Fruit fly (Drosophila melanogaster) whole organism, adult: ENCODE measurements around the gene Caf1-55.

Experiments
- CG11617 ChIP-seq: fragments of 200-800 bp; sonication (Bioruptor generic); optimal IDR thresholded peaks from 2 replicates; lab custom pipeline; 2017; ENCODE audit warnings: mild to moderate bottlenecking, missing biosample characterization, missing genetic modification reagents, missing genetic modification characterization
- CG12768 ChIP-seq: fragments of 200-800 bp; sonication (Bioruptor generic); optimal IDR thresholded peaks from 2 replicates; lab custom pipeline; 2017; ENCODE audit warnings: missing biosample characterization, missing genetic modification characterization, mild to moderate bottlenecking, moderate library complexity, missing genetic modification reagents
- CG14711 ChIP-seq: fragments of 200-800 bp; sonication (Bioruptor generic); optimal IDR thresholded peaks from 2 replicates; lab custom pipeline; 2018; ENCODE audit warnings: missing biosample characterization, mild to moderate bottlenecking, missing genetic modification characterization, moderate library complexity
- CG1620 ChIP-seq: fragments of 200-800 bp; sonication (Bioruptor generic); optimal IDR thresholded peaks from 2 replicates; lab custom pipeline; 2016; ENCODE audit warnings: missing biosample characterization, missing genetic modification characterization
- CG33017 ChIP-seq: fragments of 200-800 bp; sonication (Bioruptor generic); optimal IDR thresholded peaks from 2 replicates; lab custom pipeline; 2018; ENCODE audit warnings: missing biosample characterization, mild to moderate bottlenecking, missing genetic modification characterization, moderate library complexity
- CG5204 ChIP-seq: fragments of 200-800 bp; sonication (Bioruptor generic); optimal IDR thresholded peaks from 2 replicates; lab custom pipeline; 2016; ENCODE audit warnings: missing biosample characterization, missing genetic modification characterization
- CG7045 ChIP-seq: fragments of 200-800 bp; sonication (Bioruptor generic); optimal IDR thresholded peaks from 2 replicates; lab custom pipeline; 2017; ENCODE audit warnings: missing biosample characterization, mild to moderate bottlenecking, missing genetic modification characterization
- CG7101 ChIP-seq: fragments of 200-800 bp; sonication (Bioruptor generic); optimal IDR thresholded peaks from 2 replicates; lab custom pipeline; 2018; ENCODE audit warnings: missing biosample characterization, mild to moderate bottlenecking, missing genetic modification characterization, moderate library complexity
- Clk ChIP-seq: fragments of 200-800 bp; sonication (Bioruptor generic); optimal IDR thresholded peaks from 2 replicates; lab custom pipeline; 2017; ENCODE audit warnings: missing biosample characterization, missing genetic modification characterization
- Crg-1 ChIP-seq: fragments of 200-800 bp; sonication (Bioruptor generic); optimal IDR thresholded peaks from 2 replicates; lab custom pipeline; 2016; ENCODE audit warnings: missing biosample characterization, missing genetic modification characterization
- Hr96 ChIP-seq: fragments of 200-800 bp; sonication (Bioruptor generic); optimal IDR thresholded peaks from 2 replicates; lab custom pipeline; 2016; ENCODE audit warnings: missing biosample characterization, missing genetic modification characterization
- Mnt ChIP-seq: fragments of 200-800 bp; sonication (Bioruptor generic); optimal IDR thresholded peaks from 2 replicates; lab custom pipeline; 2016; ENCODE audit warnings: missing biosample characterization, mild to moderate bottlenecking, missing genetic modification characterization
- bab1 ChIP-seq: fragments of 200-800 bp; sonication (Bioruptor generic); optimal IDR thresholded peaks from 3 replicates; lab custom pipeline; 2019; ENCODE audit warnings: missing biosample characterization, mild to moderate bottlenecking, missing genetic modification characterization, moderate library complexity
- cic ChIP-seq: fragments of 200-800 bp; sonication (Bioruptor generic); optimal IDR thresholded peaks from 2 replicates; lab custom pipeline; 2017; ENCODE audit warnings: missing biosample characterization, mild to moderate bottlenecking, missing genetic modification characterization, moderate library complexity
- cnc ChIP-seq, 2 experiments: fragments of >200 bp; optimal IDR thresholded peaks; 2 replicates each; lab custom pipeline; 2017
- kay ChIP-seq: fragments of 200-800 bp; sonication (Bioruptor generic); peaks from one replicate; lab custom pipeline; 2016; ENCODE audit warnings: missing biosample characterization, missing genetic modification characterization, borderline replicate concordance
- ovo ChIP-seq: fragments of 200-800 bp; sonication (Bioruptor generic); optimal IDR thresholded peaks from 2 replicates; lab custom pipeline; 2016; ENCODE audit warnings: missing biosample characterization, missing genetic modification characterization
- pad ChIP-seq: fragments of 200-800 bp; sonication (Bioruptor generic); optimal IDR thresholded peaks from 3 replicates; lab custom pipeline; 2017; ENCODE audit warnings: missing biosample characterization, missing genetic modification characterization, mild to moderate bottlenecking, moderate library complexity, missing genetic modification reagents
- tj ChIP-seq: fragments of 200-800 bp; sonication (Bioruptor generic); optimal IDR thresholded peaks from 3 replicates; lab custom pipeline; 2017; ENCODE audit warnings: missing biosample characterization, mild to moderate bottlenecking, missing genetic modification characterization, moderate library complexity
- toe ChIP-seq: fragments of 200-800 bp; sonication (Bioruptor generic); optimal IDR thresholded peaks from 2 replicates; lab custom pipeline; 2016; ENCODE audit warnings: missing biosample characterization, missing genetic modification characterization

Caf1-55 gene

DNA sequence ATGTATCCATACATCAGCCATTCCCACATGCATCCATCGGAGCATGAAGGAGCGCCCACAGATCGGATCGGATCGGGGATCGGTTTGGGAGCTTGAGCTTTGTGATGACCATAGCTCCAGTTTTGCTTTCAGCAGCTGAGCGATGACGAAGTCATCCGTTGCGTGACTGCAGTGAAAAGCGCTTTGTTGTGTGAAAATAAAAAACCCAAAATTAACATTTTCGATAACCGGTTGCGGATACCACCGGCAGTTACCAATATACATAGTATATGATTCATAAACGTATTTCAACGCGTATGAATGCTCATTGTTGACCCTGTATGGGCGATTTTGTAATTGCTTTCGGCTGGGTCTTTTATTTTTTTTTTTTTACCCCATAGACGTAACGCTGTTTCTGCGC lies 20.2 kb upstream of the Caf1-55 start:
- TF ChIP-seq CG14711 (tag; lab: Kevin White, UChicago) (no peak), toe (GFP tag; lab: Kevin White, UChicago) (no peak), Crg-1 (GFP tag; lab: Kevin White, UChicago) (no peak), CG5204 (GFP tag; lab: Kevin White, UChicago) (no peak), tj (no peak), CG7045 (no peak), ovo (GFP tag; lab: Kevin White, UChicago) (no peak), Mnt (GFP tag; lab: Kevin White, UChicago) (no peak), CG7101 (no peak), cnc (optimal IDR thresholded peaks at IDR 0.05; lab: Kevin White, UChicago) (no peak), CG33017 (no peak), pad (GFP tag; lab: Kevin White, UChicago) (no peak), cic (GFP tag; lab: Kevin White, UChicago) (no peak), CG12768 (no peak), bab1 (no peak), kay (GFP tag; lab: Kevin White, UChicago) (no peak)

DNA sequence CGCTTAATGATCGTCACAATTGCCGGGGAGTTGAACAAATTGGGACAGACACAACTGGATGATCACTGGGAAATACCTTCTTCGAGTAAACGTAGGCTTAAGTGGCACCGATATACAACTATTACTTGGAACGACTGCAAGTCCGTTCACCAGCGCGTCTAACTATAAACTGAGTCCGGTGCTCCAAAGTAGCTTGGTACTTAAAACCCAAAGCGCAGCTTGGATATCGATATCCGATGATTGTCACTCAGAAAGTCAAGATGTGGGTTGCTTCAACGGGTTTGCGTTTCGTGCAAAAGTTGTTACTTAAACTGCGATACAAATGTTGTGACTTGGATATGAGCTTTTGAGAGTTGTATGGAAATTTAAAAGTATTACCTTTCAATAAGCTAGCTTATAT lies 19.1 kb upstream of the Caf1-55 start, which contains the start of gene Spn88Ea:
Spn88Ea (minus strand) TSS at position 175 of the 400 bp plus-strand sequence.
- TF ChIP-seq CG33017: peak; percentile 7
- TF ChIP-seq Crg-1 (GFP tag; lab: Kevin White, UChicago): no peak
- no peak for TF ChIP-seq Clk (GFP tag; lab: Kevin White, UChicago)
- no peak for TF ChIP-seq pad (GFP tag; lab: Kevin White, UChicago)
- TF ChIP-seq bab1: peak; percentile 51
- no peak for TF ChIP-seq CG11617 (GFP tag; lab: Kevin White, UChicago)
- no peak for TF ChIP-seq kay (GFP tag; lab: Kevin White, UChicago)

- TF ChIP-seq CG5204 (GFP tag; lab: Kevin White, UChicago) (no peak), pad (GFP tag; lab: Kevin White, UChicago) (peak; percentile 59), CG7101 (peak; percentile 56), Mnt (GFP tag; lab: Kevin White, UChicago) (peak; percentile 68), Hr96 (no peak), CG33017 (peak; percentile 33), CG12768 (peak; percentile 62), CG14711 (tag; lab: Kevin White, UChicago) (peak; percentile 43), cnc (optimal IDR thresholded peaks at IDR 0.05; lab: Kevin White, UChicago) (no peak), tj (peak; percentile 25), cic (GFP tag; lab: Kevin White, UChicago) (peak; percentile 45), bab1 (peak; percentile 2), CG1620 (GFP tag; lab: Kevin White, UChicago) (peak; percentile 73), toe (GFP tag; lab: Kevin White, UChicago) (peak; percentile 74), Crg-1 (GFP tag; lab: Kevin White, UChicago) (peak; percentile 55), CG11617 (GFP tag; lab: Kevin White, UChicago) (peak; percentile 58), ovo (GFP tag; lab: Kevin White, UChicago) (peak; percentile 21), Clk (GFP tag; lab: Kevin White, UChicago) (peak; percentile 71), CG7045 (peak; percentile 54), kay (GFP tag; lab: Kevin White, UChicago) (no peak)
Observed at dm6 chr3R:15208712-15209499, 16.5 kb upstream of the Caf1-55 start, which contains the start of the genes Spn88Eb and Mau2. Gene Spn88Eb, minus strand, starts transcription at chr3R:15208762. Gene Mau2, plus strand, starts transcription at chr3R:15209204.

dm6 chr3R:15213362-15213989 lies 11.9 kb upstream of the Caf1-55 start, which contains the start of the genes CG6654 and CG4210:
Gene CG6654, minus strand, starts transcription at chr3R:15213658.
Gene CG4210, plus strand, starts transcription at chr3R:15213974.
- TF ChIP-seq cic (GFP tag; lab: Kevin White, UChicago) (no peak), CG7101 (peak; percentile 9), Mnt (GFP tag; lab: Kevin White, UChicago) (no peak), pad (GFP tag; lab: Kevin White, UChicago) (peak; percentile 15), tj (no peak), Clk (GFP tag; lab: Kevin White, UChicago) (no peak), kay (GFP tag; lab: Kevin White, UChicago) (no peak), bab1 (peak; percentile 9), CG5204 (GFP tag; lab: Kevin White, UChicago) (no peak), Hr96 (no peak), CG11617 (GFP tag; lab: Kevin White, UChicago) (peak; percentile 29), cnc (optimal IDR thresholded peaks at IDR 0.05; lab: Kevin White, UChicago) (no peak), CG33017 (no peak), toe (GFP tag; lab: Kevin White, UChicago) (peak; percentile 5), CG12768 (no peak), CG14711 (tag; lab: Kevin White, UChicago) (peak; percentile 28), ovo (GFP tag; lab: Kevin White, UChicago) (no peak), CG1620 (GFP tag; lab: Kevin White, UChicago) (no peak), CG7045 (no peak), Crg-1 (GFP tag; lab: Kevin White, UChicago) (no peak)

DNA sequence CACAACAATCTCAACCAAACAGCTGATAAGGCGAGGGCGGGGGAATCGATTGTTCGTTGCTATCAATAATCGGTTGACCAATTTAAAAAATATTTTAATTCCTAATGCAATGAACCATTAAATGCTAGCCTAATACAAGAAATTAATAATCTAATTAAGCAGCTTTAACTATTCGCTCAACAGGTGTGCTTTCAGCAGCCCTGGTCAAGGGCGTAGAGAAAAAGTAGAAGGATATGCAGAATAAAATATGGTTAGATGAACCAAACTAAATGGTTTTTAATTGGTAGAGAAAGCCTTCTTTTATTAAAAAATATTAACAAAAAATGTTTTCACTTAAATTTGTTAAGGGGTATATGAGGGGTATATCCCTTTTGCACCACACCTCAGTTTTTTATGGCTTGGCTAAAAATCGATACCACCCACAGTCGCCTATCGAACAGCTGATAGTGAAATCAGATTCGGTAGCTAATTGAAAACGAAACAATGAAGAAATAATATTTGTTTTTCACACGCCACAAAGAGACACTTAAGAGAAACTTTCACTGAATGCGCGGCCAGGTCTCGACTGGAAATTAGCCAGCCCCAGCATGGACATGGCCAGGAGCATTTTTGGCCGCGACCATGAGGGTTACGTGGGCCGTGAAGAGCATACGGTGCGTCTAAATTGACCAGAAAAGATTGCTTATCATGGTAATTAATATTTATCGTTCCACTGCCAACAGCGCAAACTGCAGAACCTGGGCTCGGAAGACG lies 6.4 kb upstream of the Caf1-55 start, which contains the start of the genes SIDL and CG12241:
SIDL (minus strand) TSS at position 51 of the 753 bp plus-strand sequence.
CG12241 (plus strand) TSS at position 433 of the 753 bp plus-strand sequence.
- TF ChIP-seq Hr96: no peak
- peak; percentile 74 for TF ChIP-seq bab1
- peak; percentile 95 for TF ChIP-seq toe (GFP tag; lab: Kevin White, UChicago)
- TF ChIP-seq Crg-1 (GFP tag; lab: Kevin White, UChicago): peak; percentile 53
- TF ChIP-seq CG12768: peak; percentile 96
- peak; percentile 83 for TF ChIP-seq CG1620 (GFP tag; lab: Kevin White, UChicago)
- TF ChIP-seq CG7045: peak; percentile 93
- TF ChIP-seq CG33017: peak; percentile 89
- no peak for TF ChIP-seq ovo (GFP tag; lab: Kevin White, UChicago)
- TF ChIP-seq CG14711 (tag; lab: Kevin White, UChicago): peak; percentile 91
- no peak for TF ChIP-seq CG5204 (GFP tag; lab: Kevin White, UChicago)
- TF ChIP-seq Clk (GFP tag; lab: Kevin White, UChicago): peak; percentile 87
- TF ChIP-seq cnc (optimal IDR thresholded peaks at IDR 0.05; lab: Kevin White, UChicago): no peak
- peak; percentile 48 for TF ChIP-seq cic (GFP tag; lab: Kevin White, UChicago)
- peak; percentile 82 for TF ChIP-seq Mnt (GFP tag; lab: Kevin White, UChicago)
- peak; percentile 54 for TF ChIP-seq tj
- peak; percentile 87 for TF ChIP-seq CG11617 (GFP tag; lab: Kevin White, UChicago)
- TF ChIP-seq kay (GFP tag; lab: Kevin White, UChicago): no peak
- TF ChIP-seq pad (GFP tag; lab: Kevin White, UChicago): peak; percentile 83
- TF ChIP-seq CG7101: peak; percentile 89
